Worm (Caenorhabditis elegans) whole organism, L3 larva: ENCODE measurements around the gene F53C3.7.

ENCODE experiments used
- R02D3.7 ChIP-seq: fragments of 150-350 bp; optimal IDR thresholded peaks from 2 replicates; lab custom pipeline; 2014; ENCODE audit warnings: missing biosample characterization, missing genetic modification characterization
- egl-27 ChIP-seq: sonication (generic microtip); optimal IDR thresholded peaks from 4 replicates; lab custom pipeline; 2017; ENCODE audit warnings: missing biosample characterization, missing genetic modification reagents, missing genetic modification characterization
- elt-1 ChIP-seq: fragments of 150-350 bp; optimal IDR thresholded peaks from 2 replicates; lab custom pipeline; 2014; ENCODE audit warnings: missing biosample characterization, missing genetic modification characterization
- elt-2 ChIP-seq: sonication (generic microtip); optimal IDR thresholded peaks from 2 replicates; lab custom pipeline; 2016; ENCODE audit warnings: missing genetic modification reagents, mild to moderate bottlenecking, missing genetic modification characterization, missing compliant biosample characterization
- elt-3 ChIP-seq, 3 experiments: fragments of 150-350 bp in 1 of 3; sonication (generic microtip) in 2 of 3; optimal IDR thresholded peaks; 2 replicates in 2 of 3; 4 replicates in 1 of 3; lab custom pipeline; 2014 to 2017; ENCODE audit warnings: missing biosample characterization in 3 of 3, missing genetic modification characterization in 3 of 3
- nhr-77 ChIP-seq: fragments of 150-350 bp; optimal IDR thresholded peaks from 2 replicates; lab custom pipeline; 2014; ENCODE audit warnings: missing biosample characterization, missing genetic modification characterization
- snpc-4 ChIP-seq: fragments of 150-350 bp; optimal IDR thresholded peaks from 2 replicates; lab custom pipeline; 2014; ENCODE audit warnings: missing biosample characterization, missing genetic modification characterization
- tbx-2 ChIP-seq: sonication (generic microtip); optimal IDR thresholded peaks from 2 replicates; lab custom pipeline; 2016; ENCODE audit warnings: mild to moderate bottlenecking, missing genetic modification characterization, missing compliant biosample characterization
- unc-62 ChIP-seq: fragments of 150-350 bp; sonication (generic microtip); optimal IDR thresholded peaks from 4 replicates; lab custom pipeline; 2014; ENCODE audit warnings: missing biosample characterization, missing genetic modification reagents, missing genetic modification characterization
- ztf-11 ChIP-seq: fragments of 150-350 bp; optimal IDR thresholded peaks from 2 replicates; lab custom pipeline; 2014; ENCODE audit warnings: missing biosample characterization, missing genetic modification characterization
- ztf-4 ChIP-seq: fragments of 150-350 bp; optimal IDR thresholded peaks from 2 replicates; lab custom pipeline; 2014; ENCODE audit warnings: missing biosample characterization, missing genetic modification characterization

DNA sequence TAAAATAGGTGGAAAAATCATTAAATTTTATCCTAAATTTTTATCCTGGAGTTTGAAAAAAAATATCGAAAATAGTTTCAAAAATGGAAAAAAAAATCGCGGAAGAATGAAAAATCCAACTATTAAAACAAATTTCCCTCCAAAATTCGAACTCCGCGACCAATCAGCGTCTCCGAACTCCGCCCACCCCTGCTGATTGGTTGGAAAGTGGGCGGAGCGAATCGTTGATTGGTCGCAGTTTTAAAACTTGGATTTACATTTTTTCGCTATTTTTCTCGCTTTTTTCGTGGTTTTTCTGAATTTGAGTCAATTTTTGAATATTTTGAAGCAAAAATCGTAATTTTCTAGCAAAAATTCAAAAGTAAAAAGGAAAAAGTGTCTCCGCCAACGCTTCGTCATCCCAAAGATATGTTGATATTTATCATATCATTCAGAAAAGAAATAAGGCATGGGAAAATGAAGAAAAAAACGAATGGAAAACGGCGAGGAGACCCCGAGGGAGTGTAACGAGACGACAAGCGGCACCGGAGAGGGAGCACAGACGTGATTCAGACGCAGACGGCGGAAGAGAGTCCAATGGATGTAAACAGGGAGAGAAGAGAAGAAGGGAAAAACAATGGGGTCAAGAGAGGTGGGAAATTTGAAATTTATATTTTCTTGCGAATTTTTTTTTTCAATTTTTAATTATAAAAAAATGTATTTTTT, 35.8 kb downstream of the F53C3.7 start:
- TF ChIP-seq egl-27 (tag; lab: Kevin White, UChicago) (no peak), tbx-2 (tag; lab: Kevin White, UChicago) (no peak), elt-3 (tag; optimal IDR thresholded peaks at IDR 0.05; lab: Kevin White, UChicago) (peak in 1 of 3 experiments; percentile 3), unc-62 (GFP tag; lab: Kevin White, UChicago) (no peak), elt-2 (tag; lab: Kevin White, UChicago) (peak; percentile 42), ztf-4 (no peak), nhr-77 (tag; lab: Kevin White, UChicago) (no peak), R02D3.7 (tag; lab: Kevin White, UChicago) (no peak), elt-1 (no peak), ztf-11 (tag; lab: Kevin White, UChicago) (no peak), snpc-4 (tag; lab: Kevin White, UChicago) (peak; percentile 40)
